Worm (Caenorhabditis elegans) whole organism, late embryonic: ENCODE results near the gene emre-1.
A peak's percentile ranks its signal among the peaks of the same experiment; 100 is the strongest.

Source experiments
- C38D4.7 ChIP-seq: fragments of 200-800 bp; sonication (Bioruptor generic); optimal IDR thresholded peaks from 2 replicates; lab custom pipeline; 2018; ENCODE audit warnings: mild to moderate bottlenecking, missing genetic modification characterization, moderate library complexity, missing compliant biosample characterization
- F13H6.1 ChIP-seq: sonication (generic microtip); optimal IDR thresholded peaks from 2 replicates; lab custom pipeline; 2016; ENCODE audit warnings: missing genetic modification characterization, missing compliant biosample characterization
- K09A11.1 ChIP-seq: sonication (generic microtip); optimal IDR thresholded peaks from 2 replicates; lab custom pipeline; 2017; ENCODE audit warnings: antibody characterized with exemption, mild to moderate bottlenecking, missing genetic modification characterization, missing compliant biosample characterization; ENCODE audit not compliant: insufficient read depth
- T23F11.4 ChIP-seq: fragments of 200-800 bp; sonication (Bioruptor generic); optimal IDR thresholded peaks from 2 replicates; lab custom pipeline; 2018; ENCODE audit warnings: mild to moderate bottlenecking, missing genetic modification characterization, missing compliant biosample characterization
- ama-1 ChIP-seq: fragments of 150-350 bp; optimal IDR thresholded peaks from 2 replicates; lab custom pipeline; 2014
- ceh-14 ChIP-seq: sonication (generic microtip); optimal IDR thresholded peaks from 2 replicates; lab custom pipeline; 2016; ENCODE audit warnings: missing genotype, missing genetic modification characterization, missing compliant biosample characterization
- ceh-18 ChIP-seq: sonication (generic microtip); optimal IDR thresholded peaks from 2 replicates; lab custom pipeline; 2016; ENCODE audit warnings: missing genetic modification characterization, missing compliant biosample characterization
- ceh-24 ChIP-seq: sonication (generic microtip); optimal IDR thresholded peaks from 2 replicates; lab custom pipeline; 2016; ENCODE audit warnings: mild to moderate bottlenecking, missing genetic modification characterization, missing compliant biosample characterization
- ceh-30 ChIP-seq: fragments of 150-350 bp; optimal IDR thresholded peaks from 2 replicates; lab custom pipeline; 2014; ENCODE audit warnings: missing biosample characterization, missing genetic modification characterization
- ceh-31 ChIP-seq: sonication (generic microtip); optimal IDR thresholded peaks from 2 replicates; lab custom pipeline; 2016; ENCODE audit warnings: missing genetic modification characterization, missing compliant biosample characterization
- ceh-34 ChIP-seq: sonication (generic microtip); optimal IDR thresholded peaks from 2 replicates; lab custom pipeline; 2016; ENCODE audit warnings: mild to moderate bottlenecking, missing genetic modification characterization, missing compliant biosample characterization
- ceh-6 ChIP-seq: fragments of 200-800 bp; sonication (Bioruptor generic); optimal IDR thresholded peaks from 2 replicates; lab custom pipeline; 2018; ENCODE audit warnings: mild to moderate bottlenecking, missing genetic modification characterization, missing compliant biosample characterization
- ceh-9 ChIP-seq: sonication (generic microtip); optimal IDR thresholded peaks from 2 replicates; lab custom pipeline; 2016; ENCODE audit warnings: mild to moderate bottlenecking, missing genetic modification characterization, inconsistent platforms, missing compliant biosample characterization
- che-1 ChIP-seq: sonication (generic microtip); optimal IDR thresholded peaks from 2 replicates; lab custom pipeline; 2016; ENCODE audit warnings: mild to moderate bottlenecking, missing genetic modification characterization, missing compliant biosample characterization
- dve-1 ChIP-seq: sonication (generic microtip); optimal IDR thresholded peaks from 2 replicates; lab custom pipeline; 2017; ENCODE audit warnings: antibody characterized with exemption, mild to moderate bottlenecking, missing genetic modification characterization, missing compliant biosample characterization
- elt-2 ChIP-seq: sonication (generic microtip); optimal IDR thresholded peaks from 2 replicates; lab custom pipeline; 2016; ENCODE audit warnings: missing genetic modification reagents, missing genetic modification characterization, missing compliant biosample characterization
- eyg-1 ChIP-seq: sonication (generic microtip); optimal IDR thresholded peaks from 2 replicates; lab custom pipeline; 2016; ENCODE audit warnings: missing genotype, missing genetic modification characterization, missing compliant biosample characterization
- fax-1 ChIP-seq: sonication (generic microtip); optimal IDR thresholded peaks from 2 replicates; lab custom pipeline; 2016; ENCODE audit warnings: missing genotype, missing genetic modification characterization, missing compliant biosample characterization
- fkh-10 ChIP-seq: fragments of 150-350 bp; optimal IDR thresholded peaks from 2 replicates; lab custom pipeline; 2014; ENCODE audit warnings: missing biosample characterization, missing genetic modification reagents, missing genetic modification characterization
- fkh-6 ChIP-seq: sonication (generic microtip); optimal IDR thresholded peaks from 2 replicates; lab custom pipeline; 2016; ENCODE audit warnings: missing genetic modification characterization, missing compliant biosample characterization
- gmeb-2 ChIP-seq: sonication (generic microtip); optimal IDR thresholded peaks from 2 replicates; lab custom pipeline; 2016; ENCODE audit warnings: missing genetic modification characterization, inconsistent platforms, missing compliant biosample characterization
- hlh-13 ChIP-seq: fragments of 200-800 bp; sonication (Bioruptor generic); optimal IDR thresholded peaks from 2 replicates; lab custom pipeline; 2018; ENCODE audit warnings: mild to moderate bottlenecking, missing genetic modification characterization, missing compliant biosample characterization
- hlh-15 ChIP-seq: sonication (generic microtip); optimal IDR thresholded peaks from 2 replicates; lab custom pipeline; 2016; ENCODE audit warnings: missing genetic modification characterization, missing compliant biosample characterization
- lin-11 ChIP-seq: fragments of 200-800 bp; sonication (Bioruptor generic); optimal IDR thresholded peaks from 2 replicates; lab custom pipeline; 2018; ENCODE audit warnings: mild to moderate bottlenecking, missing genetic modification characterization, missing compliant biosample characterization
- madf-2 ChIP-seq: sonication (generic microtip); optimal IDR thresholded peaks from 2 replicates; lab custom pipeline; 2017; ENCODE audit warnings: missing genetic modification characterization, missing compliant biosample characterization
- mec-3 ChIP-seq: sonication (generic microtip); optimal IDR thresholded peaks from 2 replicates; lab custom pipeline; 2016; ENCODE audit warnings: borderline replicate concordance, missing genetic modification characterization, missing compliant biosample characterization
- nfya-1 ChIP-seq: sonication (generic microtip); optimal IDR thresholded peaks from 2 replicates; lab custom pipeline; 2017; ENCODE audit warnings: missing genetic modification characterization, mild to moderate bottlenecking, missing compliant biosample characterization, antibody characterized with exemption, moderate library complexity
- nhr-11 ChIP-seq: fragments of 150-350 bp; optimal IDR thresholded peaks from 2 replicates; lab custom pipeline; 2014; ENCODE audit warnings: missing biosample characterization, missing genetic modification characterization
- nhr-232 ChIP-seq: sonication (generic microtip); optimal IDR thresholded peaks from 2 replicates; lab custom pipeline; 2016; ENCODE audit warnings: missing genetic modification characterization, missing compliant biosample characterization
- odd-2 ChIP-seq: sonication (generic microtip); optimal IDR thresholded peaks from 2 replicates; lab custom pipeline; 2017; ENCODE audit warnings: antibody characterized with exemption, mild to moderate bottlenecking, missing genetic modification characterization, missing compliant biosample characterization
- pag-3 ChIP-seq: sonication (generic microtip); optimal IDR thresholded peaks from 2 replicates; lab custom pipeline; 2016; ENCODE audit warnings: missing compliant biosample characterization, missing genetic modification characterization, borderline replicate concordance
- pax-1 ChIP-seq: fragments of 150-350 bp; optimal IDR thresholded peaks from 2 replicates; lab custom pipeline; 2014; ENCODE audit warnings: missing biosample characterization, missing genetic modification characterization
- pha-2 ChIP-seq: sonication (generic microtip); optimal IDR thresholded peaks from 2 replicates; lab custom pipeline; 2017; ENCODE audit warnings: mild to moderate bottlenecking, missing genetic modification characterization, missing compliant biosample characterization
- ref-2 ChIP-seq: sonication (generic microtip); optimal IDR thresholded peaks from 2 replicates; lab custom pipeline; 2016; ENCODE audit warnings: missing genetic modification characterization, missing compliant biosample characterization
- rnt-1 ChIP-seq: sonication (generic microtip); optimal IDR thresholded peaks from 2 replicates; lab custom pipeline; 2016; ENCODE audit warnings: missing genetic modification characterization, missing compliant biosample characterization
- sdc-2 ChIP-seq: sonication (generic microtip); optimal IDR thresholded peaks from 2 replicates; lab custom pipeline; 2016; ENCODE audit warnings: missing genotype, missing genetic modification characterization, missing compliant biosample characterization
- sox-2 ChIP-seq: fragments of 200-800 bp; sonication (Bioruptor generic); IDR thresholded peaks from 2 replicates; pipeline ENCODE4 v1.3.6; 2022; ENCODE audit warnings: missing genetic modification reagents, missing genetic modification characterization, missing compliant biosample characterization
- sox-4 ChIP-seq: sonication (generic microtip); optimal IDR thresholded peaks from 2 replicates; lab custom pipeline; 2017; ENCODE audit warnings: mild to moderate bottlenecking, missing genetic modification characterization, inconsistent platforms, missing compliant biosample characterization
- tbx-7 ChIP-seq: sonication (generic microtip); optimal IDR thresholded peaks from 2 replicates; lab custom pipeline; 2016; ENCODE audit warnings: missing genotype, missing genetic modification characterization, missing compliant biosample characterization
- ttx-3 ChIP-seq: sonication (generic microtip); optimal IDR thresholded peaks from 2 replicates; lab custom pipeline; 2016; ENCODE audit warnings: missing genetic modification reagents, missing genetic modification characterization, missing compliant biosample characterization
- unc-3 ChIP-seq, 2 experiments: fragments of 200-800 bp in 1 of 2; sonication (Bioruptor generic) in 1 of 2; sonication (generic microtip) in 1 of 2; conservative IDR thresholded peaks in 1 of 2; optimal IDR thresholded peaks in 1 of 2; 2 replicates each; pipeline versions ENCODE4 v1.3.6 to Lab custom; 2016 to 2022; ENCODE audit warnings: missing compliant biosample characterization in 2 of 2, missing genetic modification characterization in 2 of 2, missing genetic modification reagents in 1 of 2
- unc-42 ChIP-seq: sonication (generic microtip); optimal IDR thresholded peaks from 2 replicates; lab custom pipeline; 2016; ENCODE audit warnings: missing genotype, missing genetic modification characterization, missing compliant biosample characterization
- unc-55 ChIP-seq: sonication (generic microtip); optimal IDR thresholded peaks from 2 replicates; lab custom pipeline; 2017; ENCODE audit warnings: missing biosample characterization, missing genetic modification reagents, missing genetic modification characterization
- zip-5 ChIP-seq: sonication (generic microtip); optimal IDR thresholded peaks from 2 replicates; lab custom pipeline; 2016; ENCODE audit warnings: missing genetic modification characterization, missing compliant biosample characterization
- ztf-16 ChIP-seq: sonication (generic microtip); optimal IDR thresholded peaks from 2 replicates; lab custom pipeline; 2017; ENCODE audit warnings: missing genetic modification characterization, missing compliant biosample characterization

The emre-1 gene

DNA sequence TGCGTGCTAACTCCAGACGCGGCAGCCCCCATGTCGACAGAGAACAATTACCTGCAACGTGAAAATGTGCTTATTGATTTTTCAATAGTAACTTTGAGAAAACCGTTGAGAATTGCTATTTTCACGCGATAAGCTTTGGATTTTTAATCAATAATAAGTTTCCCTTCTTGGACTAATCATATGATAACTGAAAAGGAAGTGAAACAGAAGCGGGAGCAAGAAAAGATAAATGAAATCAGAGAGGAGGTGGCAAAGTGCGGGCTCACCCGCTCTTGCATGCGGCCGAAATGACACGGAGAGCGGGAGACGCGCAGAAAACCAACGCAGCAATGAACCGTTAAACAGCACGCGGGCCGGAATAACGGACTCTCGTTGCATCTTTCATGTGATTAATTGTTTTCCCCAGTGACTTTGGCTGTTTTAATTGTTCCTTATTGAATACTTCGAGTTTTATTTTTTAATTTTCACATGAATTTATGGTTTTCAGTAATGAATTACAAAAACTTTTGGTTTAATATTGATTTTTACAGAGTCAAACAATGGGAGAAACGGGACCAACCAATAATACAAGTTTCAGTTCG is 9.2 kb upstream of the emre-1 start, which contains the start of the genes flwr-1 and tbc-1 (continued):
- no peak for TF ChIP-seq nhr-232 (tag; lab: Kevin White, UChicago)
- TF ChIP-seq nhr-11 (tag; lab: Kevin White, UChicago): no peak
- no peak for TF ChIP-seq C38D4.7 (GFP tag; lab: Kevin White, UChicago)
- no peak for TF ChIP-seq fax-1 (tag; lab: Kevin White, UChicago)
- no peak for TF ChIP-seq ttx-3 (tag; lab: Kevin White, UChicago)
- TF ChIP-seq ceh-30 (tag; lab: Kevin White, UChicago): no peak
- TF ChIP-seq ceh-24 (tag; lab: Kevin White, UChicago): no peak
- no peak for TF ChIP-seq lin-11
- TF ChIP-seq mec-3: no peak
- peak; percentile 53 for TF ChIP-seq ceh-14 (tag; lab: Kevin White, UChicago)
- TF ChIP-seq che-1 (tag; lab: Kevin White, UChicago): no peak
- no peak for TF ChIP-seq fkh-6 (tag; lab: Kevin White, UChicago)
- no peak for TF ChIP-seq nfya-1 (tag; lab: Kevin White, UChicago)
- TF ChIP-seq ceh-34 (tag; lab: Kevin White, UChicago): peak; percentile 34

DNA sequence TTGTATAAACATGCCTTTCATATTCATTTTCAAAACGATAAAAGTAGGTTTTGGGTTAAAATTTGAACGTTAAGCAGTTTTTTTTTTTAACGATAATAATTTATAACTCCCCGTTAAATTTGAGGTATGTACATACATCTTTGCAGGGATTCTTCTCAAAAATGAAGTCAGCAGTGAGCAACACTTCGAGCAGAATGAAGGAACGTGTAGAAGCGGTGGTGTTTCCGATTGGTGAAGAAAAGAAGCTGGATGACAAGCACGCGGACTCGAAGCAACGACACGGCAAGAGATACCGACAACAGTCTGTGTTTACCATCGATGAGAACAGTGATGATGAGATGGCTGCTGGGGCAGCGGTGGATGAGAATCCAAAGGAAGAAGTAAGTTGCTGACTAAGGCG is 6.4 kb upstream of the emre-1 start:
- TF ChIP-seq zip-5 (tag; lab: Kevin White, UChicago) (no peak), ceh-18 (tag; lab: Kevin White, UChicago) (no peak), unc-42 (tag; lab: Kevin White, UChicago) (no peak), fkh-6 (tag; lab: Kevin White, UChicago) (no peak), madf-2 (tag; lab: Kevin White, UChicago) (no peak), ceh-6 (GFP tag; lab: Kevin White, UChicago) (no peak), rnt-1 (no peak), unc-3 (GFP tag; conservative IDR thresholded peaks at IDR 0.05; lab: Robert Waterston, UW) (no peak), unc-3 (tag; optimal IDR thresholded peaks at IDR 0.05; lab: Kevin White, UChicago) (no peak), odd-2 (tag; lab: Kevin White, UChicago) (no peak), sox-2 (GFP tag; lab: Robert Waterston, UW) (no peak), hlh-15 (tag; lab: Kevin White, UChicago) (no peak), nfya-1 (tag; lab: Kevin White, UChicago) (no peak), ref-2 (no peak), ztf-16 (no peak), fkh-10 (GFP tag; lab: Kevin White, UChicago) (no peak)

- TF ChIP-seq pag-3 (tag; lab: Kevin White, UChicago) (no peak), pax-1 (no peak), hlh-13 (GFP tag; lab: Kevin White, UChicago) (peak; percentile 28), ceh-6 (GFP tag; lab: Kevin White, UChicago) (no peak), gmeb-2 (tag; lab: Kevin White, UChicago) (no peak), unc-42 (tag; lab: Kevin White, UChicago) (peak; percentile 84), madf-2 (tag; lab: Kevin White, UChicago) (no peak), ceh-31 (tag; lab: Kevin White, UChicago) (peak; percentile 71), ama-1 (lab: Kevin White, UChicago) (no peak), unc-55 (GFP tag; lab: Kevin White, UChicago) (peak; percentile 61), fkh-10 (GFP tag; lab: Kevin White, UChicago) (no peak), nhr-11 (tag; lab: Kevin White, UChicago) (no peak), dve-1 (tag; lab: Kevin White, UChicago) (peak; percentile 18), tbx-7 (no peak), elt-2 (tag; lab: Kevin White, UChicago) (no peak), sox-4 (tag; lab: Kevin White, UChicago) (no peak), fax-1 (tag; lab: Kevin White, UChicago) (no peak), eyg-1 (tag; lab: Kevin White, UChicago) (no peak), K09A11.1 (tag; lab: Kevin White, UChicago) (no peak), T23F11.4 (GFP tag; lab: Kevin White, UChicago) (no peak), pha-2 (tag; lab: Kevin White, UChicago) (no peak), sdc-2 (tag; lab: Kevin White, UChicago) (no peak), F13H6.1 (no peak), ceh-14 (tag; lab: Kevin White, UChicago) (no peak), lin-11 (no peak), odd-2 (tag; lab: Kevin White, UChicago) (no peak), che-1 (tag; lab: Kevin White, UChicago) (no peak), ceh-18 (tag; lab: Kevin White, UChicago) (peak; percentile 53), ceh-9 (tag; lab: Kevin White, UChicago) (no peak), hlh-15 (tag; lab: Kevin White, UChicago) (no peak)
These were observed 3.9 kb upstream of the emre-1 start, which contains the start of gene F20D1.3 for ce11 chrX:14975467-14976167. Gene F20D1.3 (plus strand): TSS chrX:14976117.
